Fruit fly (Drosophila melanogaster) whole organism, pupa: Measurements from ENCODE around the gene CG11317.

Source experiments
- CG12605 ChIP-seq: fragments of 200-800 bp; sonication (Bioruptor generic); IDR thresholded peaks from 2 replicates; pipeline ENCODE4 v1.3.6; 2022; ENCODE audit warnings: missing biosample characterization, missing genetic modification characterization
- CG13204 ChIP-seq: fragments of 200-800 bp; sonication (Bioruptor generic); optimal IDR thresholded peaks from 2 replicates; lab custom pipeline; 2018; ENCODE audit warnings: missing biosample characterization, mild to moderate bottlenecking, missing genetic modification characterization, moderate library complexity
- CG32121 ChIP-seq: fragments of 200-800 bp; sonication (Bioruptor generic); IDR thresholded peaks from 2 replicates; pipeline ENCODE4 v1.3.6; 2022; ENCODE audit warnings: missing biosample characterization, missing genetic modification characterization
- CG8301 ChIP-seq: fragments of 200-800 bp; sonication (Bioruptor generic); optimal IDR thresholded peaks from 2 replicates; lab custom pipeline; 2018; ENCODE audit warnings: missing biosample characterization, mild to moderate bottlenecking, missing genetic modification characterization
- EcR ChIP-seq: fragments of 200-800 bp; sonication (Bioruptor generic); optimal IDR thresholded peaks from 3 replicates; lab custom pipeline; 2019; ENCODE audit warnings: missing biosample characterization, missing genetic modification characterization, mild to moderate bottlenecking, moderate library complexity, missing genetic modification reagents

- TF ChIP-seq CG32121 = peak; percentile 81
- TF ChIP-seq CG8301 (tag; lab: Kevin White, UChicago) = peak; percentile 84
- TF ChIP-seq CG12605 (GFP tag; lab: Robert Waterston, UW) = peak; percentile 56; the same call in 1 of the 2 replicates
- no peak for TF ChIP-seq CG13204 (GFP tag; lab: Kevin White, UChicago)
- no peak for TF ChIP-seq EcR (GFP tag; lab: Kevin White, UChicago)
Measured at dm6 chr3R:31059036-31059806, 37.9 kb downstream of the CG11317 start.
